Fruit fly (Drosophila melanogaster) whole organism, embryonic: Measurements from ENCODE around the gene CG17666.

Experiments used
- Bgb ChIP-seq: fragments of 200-800 bp; sonication (Bioruptor generic); IDR thresholded peaks from 2 replicates; pipeline ENCODE4 v1.3.6; 2022; ENCODE audit warnings: missing biosample characterization, missing genetic modification characterization; ENCODE audit not compliant: partially characterized antibody
- CG10654 ChIP-seq: fragments of 200-800 bp; sonication (Bioruptor generic); optimal IDR thresholded peaks from 2 replicates; lab custom pipeline; 2016; ENCODE audit warnings: missing biosample characterization, missing genetic modification characterization
- CG10979 ChIP-seq: fragments of 200-800 bp; sonication (Bioruptor generic); optimal IDR thresholded peaks from 2 replicates; lab custom pipeline; 2018; ENCODE audit warnings: missing biosample characterization, mild to moderate bottlenecking, missing genetic modification characterization, moderate library complexity
- CG11093 ChIP-seq: fragments of 200-800 bp; sonication (Bioruptor generic); IDR thresholded peaks from 3 replicates; pipeline ENCODE4 v1.3.6; 2022; ENCODE audit warnings: missing biosample characterization, missing genetic modification characterization
- CG11247 ChIP-seq: fragments of 200-800 bp; sonication (Bioruptor generic); IDR thresholded peaks from 2 replicates; pipeline ENCODE4 v1.3.6; 2022; ENCODE audit warnings: missing biosample characterization, missing genetic modification characterization
- CG14050 ChIP-seq: fragments of 200-800 bp; sonication (Bioruptor generic); IDR thresholded peaks from 3 replicates; pipeline ENCODE4 v1.3.6; 2022; ENCODE audit warnings: missing biosample characterization, missing genetic modification characterization
- CG14965 ChIP-seq: fragments of 200-800 bp; sonication (Bioruptor generic); optimal IDR thresholded peaks from 2 replicates; lab custom pipeline; 2016; ENCODE audit warnings: missing biosample characterization, missing genetic modification characterization, borderline replicate concordance
- CG1602 ChIP-seq: fragments of 200-800 bp; sonication (Bioruptor generic); optimal IDR thresholded peaks from 3 replicates; lab custom pipeline; 2016; ENCODE audit warnings: missing biosample characterization, missing genetic modification characterization
- CG16813 ChIP-seq: fragments of 200-800 bp; sonication (Bioruptor generic); IDR thresholded peaks from 3 replicates; pipeline ENCODE4 v1.3.6; 2022; ENCODE audit warnings: missing biosample characterization, missing genetic modification characterization; ENCODE audit not compliant: partially characterized antibody
- CG17568 ChIP-seq: fragments of 200-800 bp; sonication (Bioruptor generic); optimal IDR thresholded peaks from 2 replicates; lab custom pipeline; 2018; ENCODE audit warnings: missing biosample characterization, mild to moderate bottlenecking, missing genetic modification characterization, moderate library complexity
- CG17829 ChIP-seq: fragments of 200-800 bp; optimal IDR thresholded peaks from 2 replicates; lab custom pipeline; 2019; ENCODE audit warnings: missing biosample characterization, mild to moderate bottlenecking, missing genetic modification characterization, moderate library complexity
- CG17912 ChIP-seq: fragments of 200-800 bp; sonication (Bioruptor generic); optimal IDR thresholded peaks from 2 replicates; lab custom pipeline; 2018; ENCODE audit warnings: missing biosample characterization, mild to moderate bottlenecking, missing genetic modification characterization
- CG2120 ChIP-seq: fragments of 200-800 bp; sonication (Bioruptor generic); optimal IDR thresholded peaks from 3 replicates; lab custom pipeline; 2016; ENCODE audit warnings: missing biosample characterization, missing genetic modification characterization
- CG32532 ChIP-seq: fragments of 200-800 bp; sonication (Bioruptor generic); IDR thresholded peaks from 2 replicates; pipeline ENCODE4 v1.3.6; 2022; ENCODE audit warnings: missing biosample characterization, missing genetic modification characterization
- CG42726 ChIP-seq: fragments of 200-800 bp; sonication (Bioruptor generic); IDR thresholded peaks from 2 replicates; pipeline ENCODE4 v1.3.6; 2022; ENCODE audit warnings: missing biosample characterization, missing genetic modification characterization; ENCODE audit not compliant: partially characterized antibody
- CG4617 ChIP-seq: fragments of 200-800 bp; sonication (Bioruptor generic); optimal IDR thresholded peaks from 3 replicates; lab custom pipeline; 2016; ENCODE audit warnings: missing biosample characterization, missing genetic modification characterization, borderline replicate concordance
- CG5953 ChIP-seq: fragments of 200-800 bp; sonication (Bioruptor generic); IDR thresholded peaks from 2 replicates; pipeline ENCODE4 v1.3.6; 2022; ENCODE audit warnings: missing biosample characterization, missing genetic modification characterization
- CG6254 ChIP-seq: fragments of 200-800 bp; sonication (Bioruptor generic); optimal IDR thresholded peaks from 3 replicates; lab custom pipeline; 2017; ENCODE audit warnings: mild to moderate bottlenecking, missing biosample characterization, missing genetic modification reagents, missing genetic modification characterization
- CG7745 ChIP-seq: fragments of 200-800 bp; sonication (Bioruptor generic); optimal IDR thresholded peaks from 2 replicates; lab custom pipeline; 2018; ENCODE audit warnings: missing biosample characterization, mild to moderate bottlenecking, missing genetic modification characterization, moderate library complexity
- CG7963 ChIP-seq: fragments of 200-800 bp; sonication (Bioruptor generic); IDR thresholded peaks from 3 replicates; pipeline ENCODE4 v1.3.6; 2022; ENCODE audit warnings: missing biosample characterization, missing genetic modification characterization; ENCODE audit not compliant: partially characterized antibody
- CG8478 ChIP-seq: fragments of >200 bp; optimal IDR thresholded peaks from 2 replicates; lab custom pipeline; 2018
- E2f2 ChIP-seq: fragments of 200-800 bp; sonication (Bioruptor generic); IDR thresholded peaks from 2 replicates; pipeline ENCODE4 v1.3.6; 2022; ENCODE audit warnings: missing biosample characterization, missing genetic modification characterization
- Ets65A ChIP-seq: fragments of 200-800 bp; sonication (Bioruptor generic); peaks from one replicate; lab custom pipeline; 2016; ENCODE audit warnings: missing biosample characterization, missing genetic modification characterization
- HLHmδ ChIP-seq: fragments of 200-800 bp; sonication (Bioruptor generic); optimal IDR thresholded peaks from 2 replicates; lab custom pipeline; 2018; ENCODE audit warnings: missing biosample characterization, mild to moderate bottlenecking, missing genetic modification characterization, moderate library complexity
- Hand ChIP-seq: fragments of 200-800 bp; sonication (Bioruptor generic); optimal IDR thresholded peaks from 2 replicates; lab custom pipeline; 2017; ENCODE audit warnings: mild to moderate bottlenecking, missing biosample characterization, missing genetic modification reagents, missing genetic modification characterization
- Hsf ChIP-seq: fragments of 200-800 bp; sonication (Bioruptor generic); optimal IDR thresholded peaks from 3 replicates; lab custom pipeline; 2016; ENCODE audit warnings: missing biosample characterization, missing genetic modification characterization
- Rx ChIP-seq: fragments of 200-800 bp; sonication (Bioruptor generic); IDR thresholded peaks from 2 replicates; pipeline ENCODE4 v1.3.6; 2022; ENCODE audit warnings: missing biosample characterization, missing genetic modification characterization
- Sry-β ChIP-seq: fragments of 200-800 bp; sonication (Bioruptor generic); optimal IDR thresholded peaks from 2 replicates; lab custom pipeline; 2018; ENCODE audit warnings: missing biosample characterization, mild to moderate bottlenecking, missing genetic modification characterization, moderate library complexity
- YL-1 ChIP-seq: fragments of 200-800 bp; sonication (Bioruptor generic); optimal IDR thresholded peaks from 3 replicates; lab custom pipeline; 2017; ENCODE audit warnings: missing biosample characterization, mild to moderate bottlenecking, missing genetic modification characterization
- amos ChIP-seq: fragments of 200-800 bp; sonication (Bioruptor generic); IDR thresholded peaks from 2 replicates; pipeline ENCODE4 v1.3.6; 2022; ENCODE audit warnings: missing biosample characterization, missing genetic modification characterization; ENCODE audit not compliant: partially characterized antibody
- ap ChIP-seq: fragments of 200-800 bp; sonication (Bioruptor generic); IDR thresholded peaks from 2 replicates; pipeline ENCODE4 v1.3.6; 2022; ENCODE audit warnings: missing biosample characterization, missing genetic modification characterization
- bbx ChIP-seq: fragments of 200-800 bp; sonication (Bioruptor generic); IDR thresholded peaks from 2 replicates; pipeline ENCODE4 v1.3.6; 2022; ENCODE audit warnings: missing biosample characterization, missing genetic modification characterization; ENCODE audit not compliant: partially characterized antibody
- bowl ChIP-seq: fragments of 200-800 bp; sonication (Bioruptor generic); IDR thresholded peaks from 2 replicates; pipeline ENCODE4 v1.3.6; 2022; ENCODE audit warnings: missing biosample characterization, missing genetic modification characterization
- dmrt99B ChIP-seq: fragments of 200-800 bp; sonication (Bioruptor generic); optimal IDR thresholded peaks from 2 replicates; lab custom pipeline; 2018; ENCODE audit warnings: missing biosample characterization, mild to moderate bottlenecking, missing genetic modification characterization, moderate library complexity
- dysf ChIP-seq: fragments of 200-800 bp; sonication (Bioruptor generic); IDR thresholded peaks from 3 replicates; pipeline ENCODE4 v1.3.6; 2022; ENCODE audit warnings: missing biosample characterization, missing genetic modification characterization
- ewg ChIP-seq: fragments of 200-800 bp; sonication (Bioruptor generic); optimal IDR thresholded peaks from 3 replicates; lab custom pipeline; 2017; ENCODE audit warnings: mild to moderate bottlenecking, missing biosample characterization, missing genetic modification reagents, missing genetic modification characterization
- eyg ChIP-seq: fragments of 200-800 bp; sonication (Bioruptor generic); optimal IDR thresholded peaks from 3 replicates; lab custom pipeline; 2016; ENCODE audit warnings: missing biosample characterization, missing genetic modification characterization
- ftz-f1 ChIP-seq: fragments of 200-800 bp; sonication (Bioruptor generic); optimal IDR thresholded peaks from 2 replicates; lab custom pipeline; 2016; ENCODE audit warnings: missing biosample characterization, missing genetic modification characterization
- gsb-n ChIP-seq: fragments of 200-800 bp; sonication (Bioruptor generic); optimal IDR thresholded peaks from 3 replicates; lab custom pipeline; 2018; ENCODE audit warnings: missing biosample characterization, mild to moderate bottlenecking, missing genetic modification characterization
- hbn ChIP-seq: fragments of 200-800 bp; sonication (Bioruptor generic); IDR thresholded peaks from 2 replicates; pipeline ENCODE4 v1.3.6; 2022; ENCODE audit warnings: missing biosample characterization, missing genetic modification characterization; ENCODE audit not compliant: partially characterized antibody
- inv ChIP-seq: fragments of 200-800 bp; sonication (Bioruptor generic); IDR thresholded peaks from 2 replicates; pipeline ENCODE4 v1.3.6; 2022; ENCODE audit warnings: missing biosample characterization, missing genetic modification characterization; ENCODE audit not compliant: partially characterized antibody
- knrl ChIP-seq: fragments of 200-800 bp; sonication (Bioruptor generic); IDR thresholded peaks from 3 replicates; pipeline ENCODE4 v1.3.6; 2022; ENCODE audit warnings: missing biosample characterization, missing genetic modification characterization; ENCODE audit not compliant: partially characterized antibody
- pho ChIP-seq: fragments of 200-800 bp; sonication (Bioruptor generic); optimal IDR thresholded peaks from 2 replicates; lab custom pipeline; 2016; ENCODE audit warnings: missing biosample characterization, missing genetic modification characterization
- run ChIP-seq: fragments of 200-800 bp; sonication (Bioruptor generic); optimal IDR thresholded peaks from 3 replicates; lab custom pipeline; 2018; ENCODE audit warnings: missing biosample characterization, mild to moderate bottlenecking, missing genetic modification characterization
- salm ChIP-seq: fragments of 200-800 bp; sonication (Bioruptor generic); optimal IDR thresholded peaks from 2 replicates; lab custom pipeline; 2018; ENCODE audit warnings: missing biosample characterization, mild to moderate bottlenecking, missing genetic modification characterization
- scrt ChIP-seq: fragments of 200-800 bp; sonication (Bioruptor generic); optimal IDR thresholded peaks from 2 replicates; lab custom pipeline; 2018; ENCODE audit warnings: missing biosample characterization, mild to moderate bottlenecking, missing genetic modification characterization, moderate library complexity
- sqz ChIP-seq: fragments of 200-800 bp; sonication (Bioruptor generic); optimal IDR thresholded peaks from 3 replicates; lab custom pipeline; 2018; ENCODE audit warnings: missing biosample characterization, mild to moderate bottlenecking, missing genetic modification characterization
- tup ChIP-seq: fragments of 200-800 bp; sonication (Bioruptor generic); optimal IDR thresholded peaks from 2 replicates; lab custom pipeline; 2016; ENCODE audit warnings: missing biosample characterization, mild to moderate bottlenecking, missing genetic modification characterization, moderate library complexity
- wek ChIP-seq: fragments of 200-800 bp; sonication (Bioruptor generic); optimal IDR thresholded peaks from 3 replicates; lab custom pipeline; 2018; ENCODE audit warnings: missing biosample characterization, mild to moderate bottlenecking, missing genetic modification characterization, moderate library complexity
- zen ChIP-seq: fragments of 200-800 bp; sonication (Bioruptor generic); optimal IDR thresholded peaks from 3 replicates; lab custom pipeline; 2018; ENCODE audit warnings: missing biosample characterization, mild to moderate bottlenecking, missing genetic modification characterization, moderate library complexity

CG17666 gene

dm6 chr3L:12741608-12742007 lies 39.5 kb upstream of the CG17666 start, which contains the start of gene CG32112 (continued):
- TF ChIP-seq CG14050 (no peak), sqz (no peak), CG14965 (GFP tag; lab: Kevin White, UChicago) (no peak), scrt (GFP tag; lab: Kevin White, UChicago) (no peak), CG32532 (GFP tag; lab: Robert Waterston, UW) (no peak), knrl (peak; percentile 68; the same call in 2 of the 3 replicates), Rx (GFP tag; lab: Robert Waterston, UW) (no peak), CG11093 (no peak), CG8478 (no peak), tup (GFP tag; lab: Kevin White, UChicago) (no peak), CG7745 (no peak), wek (GFP tag; lab: Kevin White, UChicago) (no peak), CG6254 (no peak), CG10654 (no peak), CG4617 (peak; percentile 50), hbn (GFP tag; lab: Robert Waterston, UW) (peak; percentile 66), pho (GFP tag; lab: Kevin White, UChicago) (no peak), CG11247 (GFP tag; lab: Robert Waterston, UW) (no peak), run (no peak), CG17568 (GFP tag; lab: Kevin White, UChicago) (no peak), zen (no peak), amos (GFP tag; lab: Robert Waterston, UW) (no peak; the same call in 1 of the 2 replicates), ap (no peak), inv (GFP tag; lab: Robert Waterston, UW) (0 out of 2 replicates have a peak, but pooled peaks have one; percentile 17), ftz-f1 (GFP tag; lab: Kevin White, UChicago) (no peak), CG17829 (tag; lab: Kevin White, UChicago) (peak; percentile 3), Hsf (GFP tag; lab: Kevin White, UChicago) (peak; percentile 17), ewg (no peak), Hand (GFP tag; lab: Kevin White, UChicago) (no peak), CG42726 (GFP tag; lab: Robert Waterston, UW) (no peak), bowl (no peak), CG17912 (GFP tag; lab: Kevin White, UChicago) (no peak), Ets65A (GFP tag; lab: Kevin White, UChicago) (no peak), eyg (GFP tag; lab: Kevin White, UChicago) (no peak), CG5953 (no peak), YL-1 (GFP tag; lab: Kevin White, UChicago) (peak; percentile 57), CG7963 (GFP tag; lab: Robert Waterston, UW) (peak; percentile 53; the same call in 1 of the 3 replicates), dmrt99B (tag; lab: Kevin White, UChicago) (no peak), E2f2 (peak; percentile 72), CG1602 (no peak), gsb-n (tag; lab: Kevin White, UChicago) (no peak), bbx (peak; percentile 58), CG16813 (peak; percentile 60), Bgb (GFP tag; lab: Robert Waterston, UW) (peak; percentile 70), CG2120 (GFP tag; lab: Kevin White, UChicago) (peak; percentile 35), salm (tag; lab: Kevin White, UChicago) (no peak), CG10979 (tag; lab: Kevin White, UChicago) (no peak), dysf (no peak), Sry-β (GFP tag; lab: Kevin White, UChicago) (no peak), HLHmδ (GFP tag; lab: Kevin White, UChicago) (no peak)
